Worm (Caenorhabditis elegans) whole organism, late embryonic: ENCODE results near the gene cutl-5.

Source experiments
- C08G9.2 ChIP-seq: sonication (generic microtip); optimal IDR thresholded peaks from 2 replicates; lab custom pipeline; 2016; ENCODE audit warnings: mild to moderate bottlenecking, missing genetic modification characterization, moderate library complexity, missing compliant biosample characterization
- F13H6.1 ChIP-seq: sonication (generic microtip); optimal IDR thresholded peaks from 2 replicates; lab custom pipeline; 2016; ENCODE audit warnings: missing genetic modification characterization, missing compliant biosample characterization
- K02D7.2 ChIP-seq: sonication (generic microtip); optimal IDR thresholded peaks from 2 replicates; lab custom pipeline; 2017; ENCODE audit warnings: mild to moderate bottlenecking, missing genetic modification characterization, missing compliant biosample characterization
- ceh-24 ChIP-seq: sonication (generic microtip); optimal IDR thresholded peaks from 2 replicates; lab custom pipeline; 2016; ENCODE audit warnings: mild to moderate bottlenecking, missing genetic modification characterization, missing compliant biosample characterization
- ceh-45 ChIP-seq: fragments of 200-800 bp; sonication (Bioruptor generic); IDR thresholded peaks from 2 replicates; pipeline ENCODE4 v1.3.6; 2022; ENCODE audit warnings: missing genetic modification reagents, missing genetic modification characterization, missing compliant biosample characterization
- dve-1 ChIP-seq: sonication (generic microtip); optimal IDR thresholded peaks from 2 replicates; lab custom pipeline; 2017; ENCODE audit warnings: antibody characterized with exemption, mild to moderate bottlenecking, missing genetic modification characterization, missing compliant biosample characterization
- hlh-13 ChIP-seq: fragments of 200-800 bp; sonication (Bioruptor generic); optimal IDR thresholded peaks from 2 replicates; lab custom pipeline; 2018; ENCODE audit warnings: mild to moderate bottlenecking, missing genetic modification characterization, missing compliant biosample characterization
- nhr-232 ChIP-seq: sonication (generic microtip); optimal IDR thresholded peaks from 2 replicates; lab custom pipeline; 2016; ENCODE audit warnings: missing genetic modification characterization, missing compliant biosample characterization
- pha-4 ChIP-seq: fragments of 150-350 bp; optimal IDR thresholded peaks from 2 replicates; lab custom pipeline; 2018; ENCODE audit warnings: missing biosample characterization, missing genetic modification reagents, missing genetic modification characterization
- sox-2 ChIP-seq: fragments of 200-800 bp; sonication (Bioruptor generic); IDR thresholded peaks from 2 replicates; pipeline ENCODE4 v1.3.6; 2022; ENCODE audit warnings: missing genetic modification reagents, missing genetic modification characterization, missing compliant biosample characterization
- tbx-2 ChIP-seq: sonication (generic microtip); optimal IDR thresholded peaks from 2 replicates; lab custom pipeline; 2016; ENCODE audit warnings: missing genetic modification characterization, missing compliant biosample characterization
- zip-5 ChIP-seq: sonication (generic microtip); optimal IDR thresholded peaks from 2 replicates; lab custom pipeline; 2016; ENCODE audit warnings: missing genetic modification characterization, missing compliant biosample characterization

DNA sequence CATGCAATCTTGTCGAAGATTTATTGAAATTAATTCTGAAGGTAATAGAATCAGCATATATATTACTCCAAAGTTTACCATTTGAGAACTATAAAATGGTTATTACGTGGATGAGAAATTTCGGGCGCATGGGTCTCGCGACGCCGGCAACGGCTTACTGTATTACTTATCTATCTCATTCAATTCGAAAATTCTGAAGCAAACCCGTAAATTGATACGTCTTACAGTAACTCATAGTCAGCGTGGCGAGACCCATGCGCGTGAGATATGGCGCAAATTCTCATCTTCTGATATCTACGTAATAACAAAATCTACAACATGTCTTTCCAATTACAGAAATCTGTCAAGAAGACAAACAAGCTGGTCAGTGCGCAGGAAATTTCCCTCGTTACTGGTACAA, 3.8 kb upstream of the cutl-5 start:
- TF ChIP-seq dve-1 (tag; lab: Kevin White, UChicago) (no peak), zip-5 (no peak), sox-2 (GFP tag; lab: Robert Waterston, UW) (no peak), nhr-232 (no peak), ceh-24 (no peak), hlh-13 (GFP tag; lab: Kevin White, UChicago) (no peak), ceh-45 (no peak), tbx-2 (tag; lab: Kevin White, UChicago) (no peak), C08G9.2 (tag; lab: Kevin White, UChicago) (no peak), K02D7.2 (tag; lab: Kevin White, UChicago) (no peak), pha-4 (tag; lab: Kevin White, UChicago) (no peak), F13H6.1 (tag; lab: Kevin White, UChicago) (no peak)
